Fruit fly (Drosophila melanogaster): ENCODE results near the gene Or85f.

dm6 chr3R:9376789-9377188 is 21.2 kb upstream of the Or85f start:
- TF ChIP-seq ttk (optimal IDR thresholded peaks at IDR 0.05) (no peak), h (optimal IDR thresholded peaks at IDR 0.05) (no peak), psq (optimal IDR thresholded peaks at IDR 0.05) (no peak), Myc (optimal IDR thresholded peaks at IDR 0.05) (no peak), Sin3A (optimal IDR thresholded peaks at IDR 0.05) (no peak), insv (optimal IDR thresholded peaks at IDR 0.05) (no peak)
